Worm (Caenorhabditis elegans): ENCODE results near the gene osm-1.

DNA sequence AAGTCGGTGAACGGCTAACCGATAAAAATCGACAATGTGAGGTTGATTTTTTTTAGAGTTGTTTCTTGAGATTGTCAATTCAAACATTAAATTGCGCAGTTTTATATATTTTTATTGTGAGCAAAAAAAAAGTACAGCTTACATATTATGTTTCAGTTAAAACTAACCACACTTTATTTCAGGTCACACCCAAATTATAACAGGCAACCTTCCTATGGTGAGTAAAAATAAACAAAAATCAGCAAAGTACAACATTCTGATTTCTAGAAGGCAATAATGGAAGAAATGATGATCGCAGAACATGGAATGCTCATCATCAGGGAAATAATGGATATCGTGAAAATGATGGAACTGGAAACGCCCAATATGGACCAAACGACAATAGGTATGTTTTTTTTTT is 45.8 kb upstream of the osm-1 start, which contains the start of gene K05G3.2:
- TF ChIP-seq nhr-237 (tag; optimal IDR thresholded peaks at IDR 0.05) (no peak), lin-39 (tag; optimal IDR thresholded peaks at IDR 0.05) (no peak), nhr-10 (tag; optimal IDR thresholded peaks at IDR 0.05) (no peak), unc-39 (tag; optimal IDR thresholded peaks at IDR 0.05) (no peak), ama-1 (optimal IDR thresholded peaks at IDR 0.05) (no peak), ZK546.5 (tag; optimal IDR thresholded peaks at IDR 0.05) (no peak)
